Worm (Caenorhabditis elegans): ENCODE measurements around the gene Y17G9B.8.
"Not testable (repeated sequence)": the region's sequence is repeated elsewhere in the genome, so short reads cannot be mapped to it uniquely, and the experiment has no call there.

ce11 chrIV:4721247-4721646 lies 37.4 kb downstream of the Y17G9B.8 start:
- not testable (repeated sequence) for TF ChIP-seq cebp-1 (GFP tag; IDR thresholded peaks at IDR 0.05); cebp-1 (tag; optimal IDR thresholded peaks at IDR 0.05); Y67H2A.10 (GFP tag; conservative IDR thresholded peaks at IDR 0.05); akir-1 (GFP tag; optimal IDR thresholded peaks at IDR 0.05); C17E4.6 (GFP tag; IDR thresholded peaks at IDR 0.05); hlh-26 (GFP tag; conservative IDR thresholded peaks at IDR 0.05); nfya-1 (tag; optimal IDR thresholded peaks at IDR 0.05; ENCODE audit: borderline replicate concordance, insufficient read depth)

Measured in whole organism, young adult.